Worm (Caenorhabditis elegans): ENCODE measurements around the gene pink-1.

The pink-1 gene

ce11 chrII:5389831-5390323 lies 5.6 kb downstream of the pink-1 start, which contains the start of gene ndx-6 (continued):
- peak; percentile 60; the same call in 1 of the 2 replicates for TF ChIP-seq ceh-100 (GFP tag; IDR thresholded peaks at IDR 0.05)
- no peak for TF ChIP-seq die-1 (tag; optimal IDR thresholded peaks at IDR 0.05)
- no peak for TF ChIP-seq ztf-25 (GFP tag; IDR thresholded peaks at IDR 0.05)
- no peak for TF ChIP-seq hlh-12 (tag; optimal IDR thresholded peaks at IDR 0.05)
- TF ChIP-seq F49E8.2 (tag; optimal IDR thresholded peaks at IDR 0.05; ENCODE audit: insufficient read depth): peak; percentile 30
- TF ChIP-seq lin-35 (GFP tag; optimal IDR thresholded peaks at IDR 0.05): peak; percentile 63 to 96 (median 83)
- TF ChIP-seq tlf-1 (GFP tag; optimal IDR thresholded peaks at IDR 0.05): peak; percentile 28
- no peak for TF ChIP-seq ceh-79 (tag; optimal IDR thresholded peaks at IDR 0.05)
- TF ChIP-seq ceh-40 (GFP tag; IDR thresholded peaks at IDR 0.05): no peak
- TF ChIP-seq mxl-1 (tag; optimal IDR thresholded peaks at IDR 0.05): no peak
- TF ChIP-seq madf-6 (GFP tag; IDR thresholded peaks at IDR 0.05): peak; percentile 73
- no peak for TF ChIP-seq Y56A3A.18 (GFP tag; IDR thresholded peaks at IDR 0.05)
- TF ChIP-seq him-1 (tag; optimal IDR thresholded peaks at IDR 0.05): no peak
- no peak for TF ChIP-seq ama-1 (optimal IDR thresholded peaks at IDR 0.05)
- TF ChIP-seq ama-1 (GFP tag; optimal IDR thresholded peaks at IDR 0.05): no peak
- TF ChIP-seq B0019.2 (GFP tag; conservative IDR thresholded peaks at IDR 0.05): no peak
- TF ChIP-seq pbrm-1 (GFP tag; IDR thresholded peaks at IDR 0.05): peak; percentile 52; the same call in 1 of the 2 replicates
- peak; percentile 79 for TF ChIP-seq rcor-1 (GFP tag; IDR thresholded peaks at IDR 0.05)
- TF ChIP-seq ztf-26 (tag; optimal IDR thresholded peaks at IDR 0.05): peak; percentile 9
- TF ChIP-seq C06A6.2 (GFP tag; conservative IDR thresholded peaks at IDR 0.05): 0 out of 2 replicates have a peak, but pooled peaks have one; percentile 54
- no peak for TF ChIP-seq egrh-3 (GFP tag; IDR thresholded peaks at IDR 0.05)
- TF ChIP-seq mcd-1 (GFP tag; IDR thresholded peaks at IDR 0.05): peak; percentile 79
- TF ChIP-seq gei-17 (GFP tag; optimal IDR thresholded peaks at IDR 0.05): no peak
- no peak for TF ChIP-seq chd-7 (tag; optimal IDR thresholded peaks at IDR 0.05)
- peak; percentile 40 for TF ChIP-seq snpc-3.4 (tag; optimal IDR thresholded peaks at IDR 0.05)
- peak; percentile 75; the same call in 1 of the 2 replicates for TF ChIP-seq madf-3 (GFP tag; IDR thresholded peaks at IDR 0.05)
- no peak for TF ChIP-seq T26A5.8 (tag; optimal IDR thresholded peaks at IDR 0.05)
- TF ChIP-seq tbx-9 (tag; optimal IDR thresholded peaks at IDR 0.05; ENCODE audit: borderline replicate concordance): no peak
- no peak for TF ChIP-seq aptf-2 (GFP tag; conservative IDR thresholded peaks at IDR 0.05)
- TF ChIP-seq nhr-179 (tag; optimal IDR thresholded peaks at IDR 0.05): no peak
- TF ChIP-seq B0336.3 (GFP tag; IDR thresholded peaks at IDR 0.05): 0 out of 2 replicates have a peak, but pooled peaks have one; percentile 55
- no peak for TF ChIP-seq lin-26 (GFP tag; IDR thresholded peaks at IDR 0.05)
- TF ChIP-seq dpff-1 (tag; optimal IDR thresholded peaks at IDR 0.05): no peak
- TF ChIP-seq nhr-90 (tag; optimal IDR thresholded peaks at IDR 0.05): no peak
- TF ChIP-seq fkh-3 (tag; optimal IDR thresholded peaks at IDR 0.05): no peak
- TF ChIP-seq nfyb-1 (GFP tag; IDR thresholded peaks at IDR 0.05): peak; percentile 77; the same call in 1 of the 2 replicates
- no peak for TF ChIP-seq ccch-3 (GFP tag; optimal IDR thresholded peaks at IDR 0.05)
- no peak for TF ChIP-seq let-526 (GFP tag; IDR thresholded peaks at IDR 0.05)
- peak; percentile 14 for TF ChIP-seq F57A8.1 (GFP tag; optimal IDR thresholded peaks at IDR 0.05)
- TF ChIP-seq nhr-80 (tag; optimal IDR thresholded peaks at IDR 0.05): peak; percentile 40
- TF ChIP-seq F23B12.7 (tag; optimal IDR thresholded peaks at IDR 0.05; ENCODE audit: insufficient read depth): no peak
- TF ChIP-seq B0261.1 (tag; optimal IDR thresholded peaks at IDR 0.05): no peak
- TF ChIP-seq attf-6 (GFP tag; IDR thresholded peaks at IDR 0.05): peak; percentile 38; the same call in 1 of the 2 replicates
- TF ChIP-seq lag-1 (GFP tag; IDR thresholded peaks at IDR 0.05): no peak
- TF ChIP-seq akir-1 (GFP tag; optimal IDR thresholded peaks at IDR 0.05): no peak
- TF ChIP-seq lin-40 (tag; optimal IDR thresholded peaks at IDR 0.05): peak; percentile 80
- no peak for TF ChIP-seq F39B2.1 (GFP tag; IDR thresholded peaks at IDR 0.05)
- no peak for TF ChIP-seq ztf-22 (GFP tag; optimal IDR thresholded peaks at IDR 0.05)
- peak; percentile 85 for TF ChIP-seq efl-1 (GFP tag; optimal IDR thresholded peaks at IDR 0.05)
- no peak for TF ChIP-seq madf-10 (tag; optimal IDR thresholded peaks at IDR 0.05)
